Worm (Caenorhabditis elegans) whole organism, L1 larva: ENCODE results near the gene T08B6.1.

ENCODE experiments used
- egl-13 ChIP-seq: sonication (generic microtip); optimal IDR thresholded peaks from 2 replicates; lab custom pipeline; 2016; ENCODE audit warnings: missing genotype, missing genetic modification reagents, missing genetic modification characterization, missing compliant biosample characterization
- rnt-1 ChIP-seq: sonication (generic microtip); optimal IDR thresholded peaks from 2 replicates; lab custom pipeline; 2016; ENCODE audit warnings: mild to moderate bottlenecking, missing genetic modification characterization, moderate library complexity, missing compliant biosample characterization
- ztf-4 ChIP-seq: fragments of 150-350 bp; optimal IDR thresholded peaks from 2 replicates; lab custom pipeline; 2014; ENCODE audit warnings: missing biosample characterization, missing genetic modification characterization

DNA sequence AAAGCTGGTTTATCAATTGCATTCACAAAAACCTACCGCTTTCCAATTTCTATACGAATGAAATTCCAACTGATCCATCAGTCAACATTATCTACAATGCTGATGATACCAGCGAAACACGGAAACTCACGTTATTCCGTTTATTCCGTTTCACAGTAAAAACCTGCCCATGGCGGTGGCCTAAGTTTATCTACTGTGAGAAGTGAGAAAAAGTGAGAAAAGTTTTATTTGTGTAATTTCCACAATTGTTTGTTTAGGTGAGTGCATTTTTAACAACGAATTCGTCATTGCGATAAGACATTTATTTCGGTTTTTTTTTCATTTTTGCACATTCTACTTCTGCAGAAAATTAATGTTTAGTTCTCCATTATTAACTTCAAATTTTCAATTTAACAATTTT is 42.9 kb upstream of the T08B6.1 start, which contains the start of gene Y9C9A.8:
- TF ChIP-seq ztf-4 (tag; lab: Kevin White, UChicago): no peak
- no peak for TF ChIP-seq egl-13 (tag; lab: Kevin White, UChicago)
- no peak for TF ChIP-seq rnt-1 (tag; lab: Kevin White, UChicago)
